Fruit fly (Drosophila melanogaster) whole organism, embryonic: ENCODE data around the gene Ccp84Ad.

Experiments
- ATbp ChIP-seq: fragments of 200-800 bp; sonication (Bioruptor generic); optimal IDR thresholded peaks from 2 replicates; lab custom pipeline; 2017; ENCODE audit warnings: missing biosample characterization, mild to moderate bottlenecking, missing genetic modification characterization, missing genetic modification reagents
- Adf1 ChIP-seq: fragments of 200-800 bp; sonication (Bioruptor generic); IDR thresholded peaks from 2 replicates; pipeline ENCODE4 v1.3.6; 2022; ENCODE audit warnings: missing biosample characterization, missing genetic modification characterization
- CG11398 ChIP-seq: fragments of 200-800 bp; sonication (Bioruptor generic); optimal IDR thresholded peaks from 2 replicates; lab custom pipeline; 2016; ENCODE audit warnings: missing biosample characterization, missing genetic modification characterization
- CG12391 ChIP-seq: fragments of 200-800 bp; sonication (Bioruptor generic); optimal IDR thresholded peaks from 3 replicates; lab custom pipeline; 2018; ENCODE audit warnings: missing biosample characterization, mild to moderate bottlenecking, missing genetic modification characterization, moderate library complexity
- CG14050 ChIP-seq: fragments of 200-800 bp; sonication (Bioruptor generic); IDR thresholded peaks from 3 replicates; pipeline ENCODE4 v1.3.6; 2022; ENCODE audit warnings: missing biosample characterization, missing genetic modification characterization
- CG1832 ChIP-seq: fragments of 200-800 bp; sonication (Bioruptor generic); optimal IDR thresholded peaks from 2 replicates; lab custom pipeline; 2017; ENCODE audit warnings: missing biosample characterization, mild to moderate bottlenecking, missing genetic modification characterization, inconsistent platforms
- CG2116 ChIP-seq: fragments of 200-800 bp; sonication (Bioruptor generic); optimal IDR thresholded peaks from 3 replicates; lab custom pipeline; 2018; ENCODE audit warnings: missing biosample characterization, mild to moderate bottlenecking, missing genetic modification characterization
- CG2129 ChIP-seq: fragments of 200-800 bp; sonication (Bioruptor generic); IDR thresholded peaks from 2 replicates; pipeline ENCODE4 v1.3.6; 2022; ENCODE audit warnings: missing biosample characterization, missing genetic modification characterization; ENCODE audit not compliant: partially characterized antibody
- CG2889 ChIP-seq: fragments of 200-800 bp; sonication (Bioruptor generic); IDR thresholded peaks from 3 replicates; pipeline ENCODE4 v1.3.6; 2022; ENCODE audit warnings: missing biosample characterization, missing genetic modification characterization
- CG3163 ChIP-seq: fragments of 200-800 bp; sonication (Bioruptor generic); optimal IDR thresholded peaks from 3 replicates; lab custom pipeline; 2016; ENCODE audit warnings: missing biosample characterization, missing genetic modification characterization
- CG32767 ChIP-seq: fragments of 200-800 bp; sonication (Bioruptor generic); IDR thresholded peaks from 2 replicates; pipeline ENCODE4 v1.3.6; 2022; ENCODE audit warnings: missing biosample characterization, missing genetic modification characterization
- CG3838 ChIP-seq: fragments of 200-800 bp; sonication (Bioruptor generic); optimal IDR thresholded peaks from 3 replicates; lab custom pipeline; 2016; ENCODE audit warnings: missing biosample characterization, missing genetic modification characterization
- CG4424 ChIP-seq: fragments of 200-800 bp; sonication (Bioruptor generic); optimal IDR thresholded peaks from 3 replicates; lab custom pipeline; 2016; ENCODE audit warnings: missing biosample characterization, missing genetic modification characterization
- CG6175 ChIP-seq: fragments of 200-800 bp; sonication (Bioruptor generic); IDR thresholded peaks from 3 replicates; pipeline ENCODE4 v1.3.6; 2022; ENCODE audit warnings: missing biosample characterization, missing genetic modification characterization
- CG6272 ChIP-seq: fragments of 200-800 bp; sonication (Bioruptor generic); IDR thresholded peaks from 2 replicates; pipeline ENCODE4 v1.3.6; 2022; ENCODE audit warnings: missing biosample characterization, missing genetic modification characterization
- CG8388 ChIP-seq: fragments of 200-800 bp; sonication (Bioruptor generic); optimal IDR thresholded peaks from 2 replicates; lab custom pipeline; 2019; ENCODE audit warnings: missing biosample characterization, mild to moderate bottlenecking, missing genetic modification characterization, moderate library complexity
- CG8765 ChIP-seq: fragments of 200-800 bp; sonication (Bioruptor generic); IDR thresholded peaks from 2 replicates; pipeline ENCODE4 v1.3.6; 2022; ENCODE audit warnings: missing biosample characterization, missing genetic modification characterization
- CG9215 ChIP-seq: fragments of 200-800 bp; sonication (Bioruptor generic); IDR thresholded peaks from 2 replicates; pipeline ENCODE4 v1.3.6; 2022; ENCODE audit warnings: missing biosample characterization, missing genetic modification characterization
- CG9797 ChIP-seq: fragments of 200-800 bp; sonication (Bioruptor generic); optimal IDR thresholded peaks from 3 replicates; lab custom pipeline; 2018; ENCODE audit warnings: missing biosample characterization, mild to moderate bottlenecking, missing genetic modification characterization
- CG9932 ChIP-seq: fragments of 200-800 bp; sonication (Bioruptor generic); IDR thresholded peaks from 2 replicates; pipeline ENCODE4 v1.3.6; 2022; ENCODE audit warnings: missing biosample characterization, missing genetic modification characterization
- Dbx ChIP-seq: fragments of 200-800 bp; sonication (Bioruptor generic); IDR thresholded peaks from 3 replicates; pipeline ENCODE4 v1.3.6; 2022; ENCODE audit warnings: missing biosample characterization, missing genetic modification characterization
- Dip2 ChIP-seq: fragments of 200-800 bp; sonication (Bioruptor generic); IDR thresholded peaks from 2 replicates; pipeline ENCODE4 v1.3.6; 2022; ENCODE audit warnings: missing biosample characterization, missing genetic modification characterization
- Dp ChIP-seq: fragments of 200-800 bp; sonication (Bioruptor generic); optimal IDR thresholded peaks from 2 replicates; lab custom pipeline; 2018; ENCODE audit warnings: missing biosample characterization, mild to moderate bottlenecking, missing genetic modification characterization, moderate library complexity
- HLH4C ChIP-seq: fragments of 200-800 bp; sonication (Bioruptor generic); IDR thresholded peaks from 3 replicates; pipeline ENCODE4 v1.3.6; 2022; ENCODE audit warnings: missing biosample characterization, missing genetic modification characterization; ENCODE audit not compliant: partially characterized antibody
- MESR4 ChIP-seq: fragments of 200-800 bp; sonication (Bioruptor generic); optimal IDR thresholded peaks from 2 replicates; lab custom pipeline; 2018; ENCODE audit warnings: missing biosample characterization, mild to moderate bottlenecking, missing genetic modification characterization, moderate library complexity
- MTF-1 ChIP-seq: fragments of 200-800 bp; sonication (Bioruptor generic); optimal IDR thresholded peaks from 2 replicates; lab custom pipeline; 2018; ENCODE audit warnings: missing biosample characterization, mild to moderate bottlenecking, missing genetic modification characterization, borderline replicate concordance
- Scr ChIP-seq: fragments of 200-800 bp; sonication (Bioruptor generic); IDR thresholded peaks from 2 replicates; pipeline ENCODE4 v1.3.6; 2022; ENCODE audit warnings: missing biosample characterization, missing genetic modification characterization; ENCODE audit not compliant: partially characterized antibody
- Tbp ChIP-seq: fragments of >200 bp; optimal IDR thresholded peaks from 2 replicates; lab custom pipeline; 2018; ENCODE audit warnings: missing biosample characterization, missing genetic modification characterization
- YL-1 ChIP-seq: fragments of 200-800 bp; sonication (Bioruptor generic); optimal IDR thresholded peaks from 3 replicates; lab custom pipeline; 2017; ENCODE audit warnings: missing biosample characterization, mild to moderate bottlenecking, missing genetic modification characterization
- caup ChIP-seq: fragments of 200-800 bp; sonication (Bioruptor generic); optimal IDR thresholded peaks from 3 replicates; lab custom pipeline; 2017; ENCODE audit warnings: missing biosample characterization, mild to moderate bottlenecking, missing genetic modification characterization, moderate library complexity; ENCODE audit not compliant: severe bottlenecking
- dimm ChIP-seq: fragments of 200-800 bp; sonication (Bioruptor generic); IDR thresholded peaks from 2 replicates; pipeline ENCODE4 v1.3.6; 2022; ENCODE audit warnings: missing biosample characterization, missing genetic modification characterization
- disco-r ChIP-seq: fragments of 200-800 bp; sonication (Bioruptor generic); optimal IDR thresholded peaks from 2 replicates; lab custom pipeline; 2016; ENCODE audit warnings: missing biosample characterization, missing genetic modification characterization
- fd64A ChIP-seq: fragments of 200-800 bp; sonication (Bioruptor generic); optimal IDR thresholded peaks from 3 replicates; lab custom pipeline; 2018; ENCODE audit warnings: missing biosample characterization, mild to moderate bottlenecking, missing genetic modification characterization
- grn ChIP-seq: fragments of 200-800 bp; sonication (Bioruptor generic); optimal IDR thresholded peaks from 3 replicates; lab custom pipeline; 2017; ENCODE audit warnings: missing biosample characterization, missing genetic modification characterization
- ham ChIP-seq: fragments of 200-800 bp; sonication (Bioruptor generic); IDR thresholded peaks from 2 replicates; pipeline ENCODE4 v1.3.6; 2022; ENCODE audit warnings: missing biosample characterization, missing genetic modification characterization
- jigr1 ChIP-seq: fragments of 200-800 bp; sonication (Bioruptor generic); IDR thresholded peaks from 3 replicates; pipeline ENCODE4 v1.3.6; 2022; ENCODE audit warnings: missing biosample characterization, missing genetic modification characterization
- kni ChIP-seq: fragments of 200-800 bp; sonication (Bioruptor generic); optimal IDR thresholded peaks from 3 replicates; lab custom pipeline; 2017; ENCODE audit warnings: mild to moderate bottlenecking, missing biosample characterization, missing genetic modification reagents, missing genetic modification characterization
- nerfin-2 ChIP-seq: fragments of 200-800 bp; sonication (Bioruptor generic); IDR thresholded peaks from 2 replicates; pipeline ENCODE4 v1.3.6; 2022; ENCODE audit warnings: missing biosample characterization, missing genetic modification characterization; ENCODE audit not compliant: partially characterized antibody
- nom ChIP-seq: fragments of 200-800 bp; sonication (Bioruptor generic); optimal IDR thresholded peaks from 2 replicates; lab custom pipeline; 2017; ENCODE audit warnings: missing biosample characterization, missing genetic modification characterization, mild to moderate bottlenecking, moderate library complexity, missing genetic modification reagents
- pfk ChIP-seq: fragments of 200-800 bp; sonication (Bioruptor generic); optimal IDR thresholded peaks from 2 replicates; lab custom pipeline; 2018; ENCODE audit warnings: missing biosample characterization, mild to moderate bottlenecking, missing genetic modification characterization, moderate library complexity
- salm ChIP-seq: fragments of 200-800 bp; sonication (Bioruptor generic); optimal IDR thresholded peaks from 2 replicates; lab custom pipeline; 2018; ENCODE audit warnings: missing biosample characterization, mild to moderate bottlenecking, missing genetic modification characterization
- sisA ChIP-seq: fragments of 200-800 bp; sonication (Bioruptor generic); IDR thresholded peaks from 2 replicates; pipeline ENCODE4 v1.3.6; 2022; ENCODE audit warnings: missing biosample characterization, missing genetic modification characterization
- slou ChIP-seq: fragments of 200-800 bp; sonication (Bioruptor generic); optimal IDR thresholded peaks from 3 replicates; lab custom pipeline; 2016; ENCODE audit warnings: missing biosample characterization, missing genetic modification characterization
- slp2 ChIP-seq: fragments of 200-800 bp; sonication (Bioruptor generic); optimal IDR thresholded peaks from 2 replicates; lab custom pipeline; 2016; ENCODE audit warnings: missing biosample characterization, missing genetic modification characterization
- sna ChIP-seq: fragments of 200-800 bp; sonication (Bioruptor generic); IDR thresholded peaks from 2 replicates; pipeline ENCODE4 v1.3.6; 2022; ENCODE audit warnings: missing biosample characterization, missing genetic modification characterization; ENCODE audit not compliant: partially characterized antibody
- tin ChIP-seq: fragments of 200-800 bp; sonication (Bioruptor generic); optimal IDR thresholded peaks from 3 replicates; lab custom pipeline; 2016; ENCODE audit warnings: missing biosample characterization, missing genetic modification characterization
- tup ChIP-seq: fragments of 200-800 bp; sonication (Bioruptor generic); optimal IDR thresholded peaks from 2 replicates; lab custom pipeline; 2016; ENCODE audit warnings: missing biosample characterization, mild to moderate bottlenecking, missing genetic modification characterization, moderate library complexity
- unc-4 ChIP-seq: fragments of 200-800 bp; sonication (Bioruptor generic); IDR thresholded peaks from 2 replicates; pipeline ENCODE4 v1.3.6; 2022; ENCODE audit warnings: missing biosample characterization, missing genetic modification characterization; ENCODE audit not compliant: partially characterized antibody
- wdn ChIP-seq: fragments of 200-800 bp; sonication (Bioruptor generic); IDR thresholded peaks from 2 replicates; pipeline ENCODE4 v1.3.6; 2022; ENCODE audit warnings: missing biosample characterization, missing genetic modification characterization

The Ccp84Ad gene

dm6 chr3R:6672303-6673007, 20.1 kb upstream of the Ccp84Ad start (continued):
- no peak for TF ChIP-seq CG6272 (GFP tag; lab: Robert Waterston, UW)
- TF ChIP-seq CG3838 (GFP tag; lab: Kevin White, UChicago): no peak
- TF ChIP-seq CG11398 (GFP tag; lab: Kevin White, UChicago): no peak
- TF ChIP-seq CG8388: no peak
- TF ChIP-seq ham (GFP tag; lab: Robert Waterston, UW): no peak
- TF ChIP-seq nerfin-2: peak; percentile 45; the same call in 1 of the 2 replicates
- peak; percentile 30 for TF ChIP-seq CG4424
- TF ChIP-seq CG2129 (GFP tag; lab: Robert Waterston, UW): peak; percentile 38; the same call in 1 of the 2 replicates
- no peak for TF ChIP-seq Dip2 (GFP tag; lab: Robert Waterston, UW)
- no peak for TF ChIP-seq Adf1 (GFP tag; lab: Robert Waterston, UW)
- peak; percentile 61; the same call in 2 of the 3 replicates for TF ChIP-seq HLH4C (GFP tag; lab: Robert Waterston, UW)
- TF ChIP-seq CG9932 (GFP tag; lab: Robert Waterston, UW): no peak
- TF ChIP-seq CG14050: no peak
- TF ChIP-seq wdn (GFP tag; lab: Robert Waterston, UW): no peak
- no peak for TF ChIP-seq Dp (GFP tag; lab: Kevin White, UChicago)
- peak; percentile 30 for TF ChIP-seq CG12391
- TF ChIP-seq CG2116 (GFP tag; lab: Kevin White, UChicago): no peak
- TF ChIP-seq CG2889 (GFP tag; lab: Robert Waterston, UW): no peak
- no peak for TF ChIP-seq YL-1 (GFP tag; lab: Kevin White, UChicago)
- TF ChIP-seq sisA (GFP tag; lab: Robert Waterston, UW): no peak
- no peak for TF ChIP-seq jigr1 (GFP tag; lab: Robert Waterston, UW)
- TF ChIP-seq CG6175 (GFP tag; lab: Robert Waterston, UW): no peak
- peak; percentile 74 for TF ChIP-seq grn (GFP tag; lab: Kevin White, UChicago)
- no peak for TF ChIP-seq CG3163 (GFP tag; lab: Kevin White, UChicago)
- 0 out of 2 replicates have a peak, but pooled peaks have one; percentile 26 for TF ChIP-seq unc-4 (GFP tag; lab: Robert Waterston, UW)
- TF ChIP-seq caup: no peak
- TF ChIP-seq tin: no peak
- TF ChIP-seq dimm: no peak
- TF ChIP-seq CG32767: no peak
- TF ChIP-seq disco-r (GFP tag; lab: Kevin White, UChicago): no peak
- no peak for TF ChIP-seq Tbp
- TF ChIP-seq ATbp (GFP tag; lab: Kevin White, UChicago): no peak
- no peak for TF ChIP-seq MTF-1 (GFP tag; lab: Kevin White, UChicago)
- no peak for TF ChIP-seq MESR4 (GFP tag; lab: Kevin White, UChicago)
- no peak for TF ChIP-seq tup (GFP tag; lab: Kevin White, UChicago)
- TF ChIP-seq CG8765 (GFP tag; lab: Robert Waterston, UW): no peak
- no peak for TF ChIP-seq Dbx (GFP tag; lab: Robert Waterston, UW)
- TF ChIP-seq salm (tag; lab: Kevin White, UChicago): no peak
- no peak for TF ChIP-seq fd64A (GFP tag; lab: Kevin White, UChicago)
- TF ChIP-seq slp2: no peak
- no peak for TF ChIP-seq slou
- TF ChIP-seq Scr (GFP tag; lab: Robert Waterston, UW): peak; percentile 58
- no peak for TF ChIP-seq pfk (GFP tag; lab: Kevin White, UChicago)
- no peak for TF ChIP-seq CG9797 (GFP tag; lab: Kevin White, UChicago)
- TF ChIP-seq CG9215 (GFP tag; lab: Robert Waterston, UW): no peak
- TF ChIP-seq sna (GFP tag; lab: Robert Waterston, UW): no peak
- peak; percentile 75 for TF ChIP-seq kni (GFP tag; lab: Kevin White, UChicago)
- TF ChIP-seq nom (GFP tag; lab: Kevin White, UChicago): no peak
- no peak for TF ChIP-seq CG1832 (GFP tag; lab: Kevin White, UChicago)
